Worm (Caenorhabditis elegans) whole organism, late embryonic: Measurements from ENCODE around the gene srlf-4.

Experiments
- ama-1 ChIP-seq: fragments of 150-350 bp; optimal IDR thresholded peaks from 2 replicates; lab custom pipeline; 2014
- nhr-11 ChIP-seq: fragments of 150-350 bp; optimal IDR thresholded peaks from 2 replicates; lab custom pipeline; 2014; ENCODE audit warnings: missing biosample characterization, missing genetic modification characterization
- syd-9 ChIP-seq: sonication (generic microtip); optimal IDR thresholded peaks from 2 replicates; lab custom pipeline; 2016; ENCODE audit warnings: mild to moderate bottlenecking, missing genetic modification characterization, moderate library complexity, missing compliant biosample characterization

- TF ChIP-seq syd-9 (tag; lab: Kevin White, UChicago): no peak
- TF ChIP-seq ama-1: no peak
- TF ChIP-seq nhr-11 (tag; lab: Kevin White, UChicago): no peak
These were observed 38.3 kb upstream of the srlf-4 start, which contains the start of gene F55G11.8 for ce11 chrIV:12962564-12962963.
